Worm (Caenorhabditis elegans) whole organism, L4 larva: ENCODE data around the gene Y47D3A.34.

Source experiments
- F26F4.8 ChIP-seq: fragments of 200-800 bp; sonication (Bioruptor generic); conservative IDR thresholded peaks from 2 replicates; pipeline ENCODE4 v1.3.6; 2022; ENCODE audit warnings: missing genetic modification characterization, missing compliant biosample characterization
- F37D6.2 ChIP-seq: sonication (generic microtip); optimal IDR thresholded peaks from 2 replicates; lab custom pipeline; 2016; ENCODE audit warnings: mild to moderate bottlenecking, missing genetic modification characterization, missing compliant biosample characterization
- R02D3.7 ChIP-seq: fragments of 150-350 bp; sonication (generic microtip); optimal IDR thresholded peaks from 3 replicates; lab custom pipeline; 2014; ENCODE audit warnings: missing biosample characterization, missing genetic modification characterization
- attf-4 ChIP-seq: sonication (generic microtip); optimal IDR thresholded peaks from 3 replicates; lab custom pipeline; 2017; ENCODE audit warnings: missing biosample characterization, missing genetic modification characterization
- ceh-82 ChIP-seq: sonication (generic microtip); optimal IDR thresholded peaks from 2 replicates; lab custom pipeline; 2017; ENCODE audit warnings: missing biosample characterization, missing genetic modification characterization
- daf-19 ChIP-seq: fragments of 200-800 bp; sonication (Bioruptor generic); conservative IDR thresholded peaks from 2 replicates; pipeline ENCODE4 v1.3.6; 2022; ENCODE audit warnings: missing genetic modification characterization, missing compliant biosample characterization
- fos-1 ChIP-seq: fragments of 150-350 bp; optimal IDR thresholded peaks from 2 replicates; lab custom pipeline; 2014; ENCODE audit warnings: missing biosample characterization, missing genetic modification characterization
- hlh-30 ChIP-seq: sonication (generic microtip); optimal IDR thresholded peaks from 2 replicates; lab custom pipeline; 2017; ENCODE audit warnings: antibody characterized with exemption, mild to moderate bottlenecking, missing genetic modification characterization, missing compliant biosample characterization; ENCODE audit not compliant: insufficient read depth
- lin-15B ChIP-seq: fragments of 150-350 bp; sonication (generic microtip); optimal IDR thresholded peaks from 3 replicates; lab custom pipeline; 2014; ENCODE audit warnings: missing biosample characterization, missing genetic modification characterization
- nhr-28 ChIP-seq: fragments of 150-350 bp; optimal IDR thresholded peaks from 2 replicates; lab custom pipeline; 2014; ENCODE audit warnings: missing biosample characterization, missing genetic modification characterization
- unc-39 ChIP-seq: sonication (generic microtip); optimal IDR thresholded peaks from 2 replicates; lab custom pipeline; 2017; ENCODE audit warnings: missing biosample characterization, missing genetic modification characterization

ce11 chrIII:11218150-11218841, 16.4 kb downstream of the Y47D3A.34 start, which contains the start of the genes tbx-34 and wht-8:
- no peak for TF ChIP-seq R02D3.7 (tag; lab: Kevin White, UChicago)
- TF ChIP-seq ceh-82 (tag; lab: Kevin White, UChicago): no peak
- no peak for TF ChIP-seq attf-4 (tag; lab: Kevin White, UChicago)
- TF ChIP-seq nhr-28 (tag; lab: Kevin White, UChicago): no peak
- TF ChIP-seq F37D6.2 (tag; lab: Kevin White, UChicago): no peak
- TF ChIP-seq fos-1 (tag; lab: Kevin White, UChicago): no peak
- TF ChIP-seq unc-39 (tag; lab: Kevin White, UChicago): no peak
- TF ChIP-seq F26F4.8 (GFP tag; lab: Robert Waterston, UW): no peak
- no peak for TF ChIP-seq lin-15B (tag; lab: Kevin White, UChicago)
- TF ChIP-seq hlh-30 (tag; lab: Kevin White, UChicago): no peak
- TF ChIP-seq daf-19 (GFP tag; lab: Robert Waterston, UW): no peak
